Worm (Caenorhabditis elegans) whole organism, L3 larva: Measurements from ENCODE around the gene M110.10.

ENCODE experiments used
- ZK546.5 ChIP-seq: sonication (generic microtip); optimal IDR thresholded peaks from 2 replicates; lab custom pipeline; 2017; ENCODE audit warnings: missing biosample characterization, missing genetic modification characterization
- ceh-16 ChIP-seq: sonication (generic microtip); optimal IDR thresholded peaks from 2 replicates; lab custom pipeline; 2017; ENCODE audit warnings: missing biosample characterization, missing genetic modification characterization
- ceh-82 ChIP-seq: fragments of 150-350 bp; optimal IDR thresholded peaks from 2 replicates; lab custom pipeline; 2014; ENCODE audit warnings: missing biosample characterization, missing genetic modification characterization
- ceh-9 ChIP-seq: sonication (generic microtip); optimal IDR thresholded peaks from 2 replicates; lab custom pipeline; 2018; ENCODE audit warnings: missing biosample characterization, missing genetic modification characterization
- elt-1 ChIP-seq: fragments of 150-350 bp; optimal IDR thresholded peaks from 2 replicates; lab custom pipeline; 2014; ENCODE audit warnings: missing biosample characterization, missing genetic modification characterization
- elt-2 ChIP-seq: sonication (generic microtip); optimal IDR thresholded peaks from 2 replicates; lab custom pipeline; 2016; ENCODE audit warnings: missing genetic modification reagents, mild to moderate bottlenecking, missing genetic modification characterization, missing compliant biosample characterization
- elt-3 ChIP-seq, 3 experiments: fragments of 150-350 bp in 1 of 3; sonication (generic microtip) in 2 of 3; optimal IDR thresholded peaks; 2 replicates in 2 of 3; 4 replicates in 1 of 3; lab custom pipeline; 2014 to 2017; ENCODE audit warnings: missing biosample characterization in 3 of 3, missing genetic modification characterization in 3 of 3
- eor-1 ChIP-seq, 2 experiments: fragments of 150-350 bp; optimal IDR thresholded peaks; 2 replicates each; lab custom pipeline; 2014 to 2018; ENCODE audit warnings: missing biosample characterization in 2 of 2, missing genetic modification characterization in 2 of 2
- fkh-10 ChIP-seq: sonication (generic microtip); optimal IDR thresholded peaks from 2 replicates; lab custom pipeline; 2017; ENCODE audit warnings: missing biosample characterization, missing genetic modification reagents, missing genetic modification characterization
- fkh-2 ChIP-seq: fragments of 150-350 bp; optimal IDR thresholded peaks from 2 replicates; lab custom pipeline; 2014; ENCODE audit warnings: missing biosample characterization, missing genetic modification reagents, missing genetic modification characterization
- jun-1 ChIP-seq: fragments of 150-350 bp; optimal IDR thresholded peaks from 2 replicates; lab custom pipeline; 2014; ENCODE audit warnings: missing biosample characterization, missing genetic modification reagents, missing genetic modification characterization
- lin-39 ChIP-seq: fragments of 150-350 bp; optimal IDR thresholded peaks from 2 replicates; lab custom pipeline; 2018; ENCODE audit warnings: missing biosample characterization, missing genetic modification reagents, missing genetic modification characterization
- lsy-12 ChIP-seq: sonication (generic microtip); optimal IDR thresholded peaks from 2 replicates; lab custom pipeline; 2016; ENCODE audit warnings: mild to moderate bottlenecking, missing genetic modification characterization, missing compliant biosample characterization
- mdl-1 ChIP-seq: fragments of 150-350 bp; optimal IDR thresholded peaks from 2 replicates; lab custom pipeline; 2014; ENCODE audit warnings: missing biosample characterization, missing genetic modification characterization
- mml-1 ChIP-seq: fragments of 150-350 bp; sonication (generic microtip); optimal IDR thresholded peaks from 3 replicates; lab custom pipeline; 2014; ENCODE audit warnings: missing biosample characterization, missing genetic modification characterization
- nhr-11 ChIP-seq: fragments of 150-350 bp; optimal IDR thresholded peaks from 2 replicates; lab custom pipeline; 2014; ENCODE audit warnings: missing biosample characterization, missing genetic modification characterization
- nhr-12 ChIP-seq: fragments of 150-350 bp; optimal IDR thresholded peaks from 2 replicates; lab custom pipeline; 2014; ENCODE audit warnings: missing biosample characterization, missing genetic modification characterization
- nhr-23 ChIP-seq: fragments of 150-350 bp; optimal IDR thresholded peaks from 2 replicates; lab custom pipeline; 2014; ENCODE audit warnings: missing biosample characterization, missing genetic modification reagents, missing genetic modification characterization
- nhr-237 ChIP-seq: fragments of 150-350 bp; optimal IDR thresholded peaks from 2 replicates; lab custom pipeline; 2014; ENCODE audit warnings: missing biosample characterization, missing genetic modification characterization
- nhr-28 ChIP-seq: fragments of 150-350 bp; optimal IDR thresholded peaks from 2 replicates; lab custom pipeline; 2014; ENCODE audit warnings: missing biosample characterization, missing genetic modification characterization
- nhr-43 ChIP-seq: sonication (generic microtip); optimal IDR thresholded peaks from 2 replicates; lab custom pipeline; 2016; ENCODE audit warnings: mild to moderate bottlenecking, missing genetic modification characterization, missing compliant biosample characterization; ENCODE audit not compliant: poor library complexity, severe bottlenecking
- nhr-67 ChIP-seq: fragments of 150-350 bp; optimal IDR thresholded peaks from 2 replicates; lab custom pipeline; 2014; ENCODE audit warnings: missing biosample characterization, missing genetic modification characterization
- nhr-77 ChIP-seq: fragments of 150-350 bp; optimal IDR thresholded peaks from 2 replicates; lab custom pipeline; 2014; ENCODE audit warnings: missing biosample characterization, missing genetic modification characterization
- pha-4 ChIP-seq: fragments of 150-350 bp; optimal IDR thresholded peaks from 2 replicates; lab custom pipeline; 2014; ENCODE audit warnings: missing biosample characterization, missing genetic modification reagents, missing genetic modification characterization
- pqm-1 ChIP-seq: fragments of 150-350 bp; optimal IDR thresholded peaks from 2 replicates; lab custom pipeline; 2017; ENCODE audit warnings: missing biosample characterization, missing genetic modification characterization, inconsistent platforms
- sea-2 ChIP-seq: fragments of 150-350 bp; sonication (generic microtip); optimal IDR thresholded peaks from 4 replicates; lab custom pipeline; 2014; ENCODE audit warnings: missing biosample characterization, missing genetic modification reagents, missing genetic modification characterization
- skn-1 ChIP-seq: fragments of 150-350 bp; optimal IDR thresholded peaks from 2 replicates; lab custom pipeline; 2014; ENCODE audit warnings: missing biosample characterization, missing genetic modification characterization
- snpc-4 ChIP-seq: fragments of 150-350 bp; optimal IDR thresholded peaks from 2 replicates; lab custom pipeline; 2014; ENCODE audit warnings: missing biosample characterization, missing genetic modification characterization
- tbx-2 ChIP-seq: sonication (generic microtip); optimal IDR thresholded peaks from 2 replicates; lab custom pipeline; 2016; ENCODE audit warnings: mild to moderate bottlenecking, missing genetic modification characterization, missing compliant biosample characterization
- unc-62 ChIP-seq: fragments of 150-350 bp; sonication (generic microtip); optimal IDR thresholded peaks from 4 replicates; lab custom pipeline; 2014; ENCODE audit warnings: missing biosample characterization, missing genetic modification reagents, missing genetic modification characterization
- ztf-11 ChIP-seq: fragments of 150-350 bp; optimal IDR thresholded peaks from 2 replicates; lab custom pipeline; 2014; ENCODE audit warnings: missing biosample characterization, missing genetic modification characterization

The M110.10 gene

DNA sequence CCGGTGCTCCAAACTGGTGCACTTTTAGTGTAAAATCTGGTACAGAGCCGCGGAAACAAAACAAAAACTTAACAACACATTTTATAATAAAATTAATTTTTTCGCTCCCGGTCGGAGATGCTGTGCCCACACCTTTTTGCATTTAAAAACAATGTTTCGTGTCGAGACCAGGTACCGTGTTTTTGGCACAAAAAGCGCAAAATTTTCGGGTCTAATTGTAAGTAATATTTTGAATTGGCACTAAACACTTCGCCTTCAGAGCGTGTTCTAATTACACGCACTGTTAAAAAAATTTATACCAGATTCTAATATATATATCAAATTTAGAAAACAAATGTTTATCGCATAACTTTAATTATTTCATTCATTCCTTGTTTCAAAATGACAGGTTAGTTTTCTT, 32.8 kb downstream of the M110.10 start, which contains the start of gene dylt-3:
TSS of gene dylt-3 (plus strand) at position 301 of the 400 bp plus-strand sequence.
- TF ChIP-seq nhr-28 (tag; lab: Kevin White, UChicago) (no peak), elt-3 (tag; optimal IDR thresholded peaks at IDR 0.05; lab: Kevin White, UChicago) (no peak), tbx-2 (tag; lab: Kevin White, UChicago) (no peak), nhr-77 (tag; lab: Kevin White, UChicago) (no peak), eor-1 (tag; optimal IDR thresholded peaks at IDR 0.05; lab: Kevin White, UChicago) (no peak), nhr-11 (tag; lab: Kevin White, UChicago) (no peak), nhr-23 (tag; lab: Kevin White, UChicago) (no peak), skn-1 (tag; lab: Kevin White, UChicago) (no peak), nhr-12 (tag; lab: Kevin White, UChicago) (no peak), pha-4 (tag; lab: Kevin White, UChicago) (no peak), pqm-1 (tag; lab: Kevin White, UChicago) (no peak)

ce11 chrII:8180281-8180680, 34.0 kb downstream of the M110.10 start, which contains the start of gene T05C12.4:
Gene T05C12.4 (minus strand): TSS chrII:8180381.
- no peak for TF ChIP-seq ztf-11
- TF ChIP-seq elt-3 (tag; optimal IDR thresholded peaks at IDR 0.05; lab: Kevin White, UChicago): no peak
- TF ChIP-seq elt-1 (tag; lab: Kevin White, UChicago): no peak
- TF ChIP-seq jun-1 (tag; lab: Kevin White, UChicago): no peak
- TF ChIP-seq fkh-10 (GFP tag; lab: Kevin White, UChicago): no peak
- TF ChIP-seq sea-2: no peak
- no peak for TF ChIP-seq unc-62 (GFP tag; lab: Kevin White, UChicago)
- TF ChIP-seq tbx-2 (tag; lab: Kevin White, UChicago): no peak
- no peak for TF ChIP-seq nhr-237 (tag; lab: Kevin White, UChicago)
- TF ChIP-seq nhr-43 (tag; lab: Kevin White, UChicago): no peak
- no peak for TF ChIP-seq nhr-67
- no peak for TF ChIP-seq nhr-12 (tag; lab: Kevin White, UChicago)
- no peak for TF ChIP-seq ceh-16 (tag; lab: Kevin White, UChicago)
- no peak for TF ChIP-seq snpc-4
- no peak for TF ChIP-seq elt-2
- no peak for TF ChIP-seq nhr-28 (tag; lab: Kevin White, UChicago)
- no peak for TF ChIP-seq skn-1 (tag; lab: Kevin White, UChicago)
- no peak for TF ChIP-seq fkh-2 (tag; lab: Kevin White, UChicago)
- TF ChIP-seq ceh-82 (tag; lab: Kevin White, UChicago): no peak

DNA sequence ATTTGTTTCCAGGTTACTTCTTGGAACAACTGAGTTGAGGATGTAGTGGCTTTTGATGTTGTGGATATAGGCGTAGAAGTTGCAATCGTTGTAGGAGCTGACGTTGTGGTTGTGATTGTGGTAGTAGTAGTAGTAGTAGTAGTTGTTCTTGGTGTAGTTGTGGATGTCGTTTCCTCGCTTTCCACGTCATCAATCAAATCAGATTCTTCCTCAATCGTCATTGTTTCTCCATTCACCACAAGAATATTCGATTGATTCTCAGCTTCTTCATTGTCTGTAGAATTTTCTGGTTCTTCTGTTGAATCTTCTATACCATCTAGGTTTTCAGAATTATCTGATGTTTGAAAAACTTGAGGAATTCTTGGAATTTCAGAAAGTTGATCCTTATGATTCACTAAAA, 35.7 kb downstream of the M110.10 start:
- no peak for TF ChIP-seq ztf-11
- no peak for TF ChIP-seq nhr-23 (tag; lab: Kevin White, UChicago)
- no peak for TF ChIP-seq lin-39 (tag; lab: Kevin White, UChicago)
- TF ChIP-seq pqm-1 (tag; lab: Kevin White, UChicago): no peak
- TF ChIP-seq mdl-1 (tag; lab: Kevin White, UChicago): no peak
- TF ChIP-seq elt-3 (tag; optimal IDR thresholded peaks at IDR 0.05; lab: Kevin White, UChicago): no peak
- no peak for TF ChIP-seq ZK546.5 (tag; lab: Kevin White, UChicago)
- TF ChIP-seq nhr-77 (tag; lab: Kevin White, UChicago): no peak

ce11 chrII:8177095-8177494, 37.2 kb downstream of the M110.10 start, which contains the start of gene acr-14:
Gene acr-14 (minus strand): TSS chrII:8177195.
- TF ChIP-seq ceh-16 (tag; lab: Kevin White, UChicago) (no peak), ZK546.5 (tag; lab: Kevin White, UChicago) (no peak), nhr-12 (tag; lab: Kevin White, UChicago) (no peak), nhr-237 (tag; lab: Kevin White, UChicago) (no peak), ceh-9 (tag; lab: Kevin White, UChicago) (no peak), nhr-23 (tag; lab: Kevin White, UChicago) (no peak), elt-3 (tag; optimal IDR thresholded peaks at IDR 0.05; lab: Kevin White, UChicago) (no peak), mdl-1 (tag; lab: Kevin White, UChicago) (no peak), jun-1 (tag; lab: Kevin White, UChicago) (no peak), lsy-12 (no peak), tbx-2 (tag; lab: Kevin White, UChicago) (no peak), fkh-10 (GFP tag; lab: Kevin White, UChicago) (no peak), elt-2 (no peak)

DNA sequence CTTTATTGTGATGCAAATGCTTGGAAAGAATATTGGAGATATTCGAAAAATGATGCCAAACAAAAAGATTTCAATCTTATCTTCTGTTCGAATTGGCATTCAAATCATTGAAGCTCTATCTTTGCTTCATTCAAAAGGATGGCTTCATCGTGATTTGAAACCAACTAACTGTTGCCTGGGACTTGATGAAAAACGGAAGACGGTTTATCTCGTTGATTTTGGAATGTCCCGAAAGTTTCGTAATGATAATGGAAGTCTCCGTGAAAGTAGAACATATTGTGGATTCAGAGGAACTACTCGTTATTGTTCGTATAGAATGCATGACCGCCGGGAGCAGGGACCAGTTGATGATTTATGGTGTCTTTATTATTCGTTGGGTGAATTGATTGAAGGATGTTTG, 40.1 kb downstream of the M110.10 start:
- TF ChIP-seq nhr-28 (tag; lab: Kevin White, UChicago) (no peak), fkh-2 (tag; lab: Kevin White, UChicago) (no peak), nhr-11 (tag; lab: Kevin White, UChicago) (no peak), elt-3 (tag; optimal IDR thresholded peaks at IDR 0.05; lab: Kevin White, UChicago) (no peak), mml-1 (tag; lab: Kevin White, UChicago) (no peak), nhr-23 (tag; lab: Kevin White, UChicago) (no peak)
